Fruit fly (Drosophila melanogaster): Measurements from ENCODE around the gene elav.

Gene elav

dm6 chrX:499589-500041, 23.4 kb downstream of the elav start (continued):
- peak; percentile 82 for TF ChIP-seq CG14014 (GFP tag; IDR thresholded peaks at IDR 0.05)
- no peak for TF ChIP-seq Tbp (GFP tag; optimal IDR thresholded peaks at IDR 0.05)
- TF ChIP-seq CG10147 (GFP tag; optimal IDR thresholded peaks at IDR 0.05) = peak; percentile 88
- peak; percentile 44; the same call in 1 of the 2 replicates for TF ChIP-seq CG31224 (GFP tag; IDR thresholded peaks at IDR 0.05)
- TF ChIP-seq CG17612 (GFP tag; IDR thresholded peaks at IDR 0.05) = 0 out of 2 replicates have a peak, but pooled peaks have one; percentile 45
- TF ChIP-seq sc (optimal IDR thresholded peaks at IDR 0.05) = no peak
- TF ChIP-seq sc (GFP tag; optimal IDR thresholded peaks at IDR 0.05) = peak; percentile 28
- peak; percentile 62 for TF ChIP-seq kah (GFP tag; optimal IDR thresholded peaks at IDR 0.05)
- peak; percentile 54 for TF ChIP-seq p53 (GFP tag; optimal IDR thresholded peaks at IDR 0.05)
- TF ChIP-seq rib (GFP tag; IDR thresholded peaks at IDR 0.05) = peak; percentile 77; the same call in 1 of the 2 replicates
- TF ChIP-seq gt (GFP tag; IDR thresholded peaks at IDR 0.05) = no peak
- peak; percentile 57 for TF ChIP-seq CG8944 (GFP tag; optimal IDR thresholded peaks at IDR 0.05)
- TF ChIP-seq psq (GFP tag; optimal IDR thresholded peaks at IDR 0.05) = peak; percentile 44
- peak; percentile 52 for TF ChIP-seq CG8359 (GFP tag; optimal IDR thresholded peaks at IDR 0.05; ENCODE audit: borderline replicate concordance)
- peak; percentile 77 for TF ChIP-seq dpn (GFP tag; optimal IDR thresholded peaks at IDR 0.05)
- TF ChIP-seq oc (tag; optimal IDR thresholded peaks at IDR 0.05) = no peak
- no peak for TF ChIP-seq CG7963 (GFP tag; IDR thresholded peaks at IDR 0.05; ENCODE audit: partially characterized antibody)
- no peak for TF ChIP-seq hbn (GFP tag; IDR thresholded peaks at IDR 0.05; ENCODE audit: partially characterized antibody)
- peak; percentile 77 for TF ChIP-seq D19B (GFP tag; optimal IDR thresholded peaks at IDR 0.05)
- TF ChIP-seq HLHmδ (GFP tag; optimal IDR thresholded peaks at IDR 0.05) = no peak
- TF ChIP-seq CG15514 (GFP tag; optimal IDR thresholded peaks at IDR 0.05) = peak; percentile 86
- peak; percentile 84 for TF ChIP-seq Side (GFP tag; optimal IDR thresholded peaks at IDR 0.05)
- TF ChIP-seq CG1233 (GFP tag; optimal IDR thresholded peaks at IDR 0.05) = peak; percentile 84
- TF ChIP-seq CG2120 (GFP tag; optimal IDR thresholded peaks at IDR 0.05) = peak; percentile 92
- TF ChIP-seq gsb-n (tag; optimal IDR thresholded peaks at IDR 0.05) = peak; percentile 61
- peak; percentile 84 for TF ChIP-seq sob (GFP tag; IDR thresholded peaks at IDR 0.05)
- TF ChIP-seq CG12659 (GFP tag; optimal IDR thresholded peaks at IDR 0.05) = peak; percentile 89
- no peak for TF ChIP-seq CG31388 (GFP tag; optimal IDR thresholded peaks at IDR 0.05)
- TF ChIP-seq CG9932 (GFP tag; IDR thresholded peaks at IDR 0.05) = peak; percentile 67
- peak; percentile 87 for TF ChIP-seq gem (tag; optimal IDR thresholded peaks at IDR 0.05)
- TF ChIP-seq lbe (GFP tag; optimal IDR thresholded peaks at IDR 0.05) = peak; percentile 24
- TF ChIP-seq hth (optimal IDR thresholded peaks at IDR 0.05) = no peak
- peak; percentile 94 for TF ChIP-seq Hmr (GFP tag; optimal IDR thresholded peaks at IDR 0.05)
- no peak for TF ChIP-seq BEAF-32 (GFP tag; optimal IDR thresholded peaks at IDR 0.05)
- TF ChIP-seq CG1832 (GFP tag; optimal IDR thresholded peaks at IDR 0.05) = no peak
- TF ChIP-seq gfzf (GFP tag; optimal IDR thresholded peaks at IDR 0.05) = no peak
- TF ChIP-seq CG2678 (tag; optimal IDR thresholded peaks at IDR 0.05) = peak; percentile 93
- peak; percentile 41; the same call in 1 of the 3 replicates for TF ChIP-seq Aef1 (GFP tag; IDR thresholded peaks at IDR 0.05)
- TF ChIP-seq Camta (GFP tag; optimal IDR thresholded peaks at IDR 0.05) = peak; percentile 68
- peak in 1 of 2 experiments; percentile 23 for TF ChIP-seq insv (GFP tag; optimal IDR thresholded peaks at IDR 0.05)
- TF ChIP-seq HmgD (GFP tag; optimal IDR thresholded peaks at IDR 0.05) = peak; percentile 61
- TF ChIP-seq tio (GFP tag; optimal IDR thresholded peaks at IDR 0.05) = peak; percentile 64
- TF ChIP-seq ftz-f1 (GFP tag; optimal IDR thresholded peaks at IDR 0.05) = peak; percentile 29
- peak; percentile 96 for TF ChIP-seq CG10543 (GFP tag; optimal IDR thresholded peaks at IDR 0.05)
- no peak for TF ChIP-seq CG7745 (tag; optimal IDR thresholded peaks at IDR 0.05)
- no peak for TF ChIP-seq CG8478 (optimal IDR thresholded peaks at IDR 0.05)
- peak; percentile 68 for TF ChIP-seq CG7987 (GFP tag; optimal IDR thresholded peaks at IDR 0.05)
- peak; percentile 54 for TF ChIP-seq btn (GFP tag; optimal IDR thresholded peaks at IDR 0.05)
- peak; percentile 54; the same call in 1 of the 3 replicates for TF ChIP-seq CG6175 (GFP tag; IDR thresholded peaks at IDR 0.05)
- peak; percentile 78 for TF ChIP-seq Xrp1 (GFP tag; IDR thresholded peaks at IDR 0.05)
- TF ChIP-seq CG10366 (GFP tag; IDR thresholded peaks at IDR 0.05) = peak; percentile 55

All from whole organism, embryonic.